Worm (Caenorhabditis elegans): ENCODE measurements around the gene C50B8.4.
A peak's percentile ranks its signal among the peaks of the same experiment; 100 is the strongest.

The C50B8.4 gene

ce11 chrV:13568533-13568932 is 3.3 kb upstream of the C50B8.4 start, which contains the start of the genes nuaf-1 and bir-2:
nuaf-1 (minus strand) TSS chrV:13568630.
bir-2 (plus strand) TSS chrV:13568850.
- TF ChIP-seq him-1 (tag; optimal IDR thresholded peaks at IDR 0.05) (no peak), dao-5 (tag; optimal IDR thresholded peaks at IDR 0.05) (no peak), W03F9.2 (tag; optimal IDR thresholded peaks at IDR 0.05) (peak; percentile 83)

DNA sequence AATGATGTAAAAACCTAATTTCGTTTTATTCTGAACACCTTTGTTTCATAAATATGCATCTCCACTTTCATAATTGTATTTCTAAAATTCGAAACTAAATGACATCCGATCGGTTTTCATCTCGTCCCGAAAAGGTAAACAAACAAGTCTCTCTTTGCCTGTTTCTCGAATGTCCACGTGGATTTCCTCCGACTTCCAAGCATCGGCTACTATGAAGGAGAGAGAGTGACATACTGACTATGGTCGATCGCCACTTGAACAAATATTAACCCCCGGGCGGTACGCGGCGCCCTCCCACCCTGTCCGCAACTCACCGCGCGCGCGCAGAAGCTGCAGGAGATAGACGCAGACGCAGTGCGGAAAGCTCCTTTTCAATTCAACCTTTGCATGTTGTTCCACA is 4.1 kb downstream of the C50B8.4 start:
- TF ChIP-seq W03F9.2 (tag; optimal IDR thresholded peaks at IDR 0.05) (no peak), him-1 (tag; optimal IDR thresholded peaks at IDR 0.05) (no peak), dao-5 (tag; optimal IDR thresholded peaks at IDR 0.05) (no peak)

- no peak for TF ChIP-seq dao-5 (tag; optimal IDR thresholded peaks at IDR 0.05)
- TF ChIP-seq W03F9.2 (tag; optimal IDR thresholded peaks at IDR 0.05), result no peak
- no peak for TF ChIP-seq him-1 (tag; optimal IDR thresholded peaks at IDR 0.05)
These were observed 5.0 kb downstream of the C50B8.4 start for ce11 chrV:13576828-13577227.

- TF ChIP-seq W03F9.2 (tag; optimal IDR thresholded peaks at IDR 0.05) (no peak), dao-5 (tag; optimal IDR thresholded peaks at IDR 0.05) (no peak), him-1 (tag; optimal IDR thresholded peaks at IDR 0.05) (no peak)
These were observed 5.7 kb downstream of the C50B8.4 start for ce11 chrV:13577463-13577862.

DNA sequence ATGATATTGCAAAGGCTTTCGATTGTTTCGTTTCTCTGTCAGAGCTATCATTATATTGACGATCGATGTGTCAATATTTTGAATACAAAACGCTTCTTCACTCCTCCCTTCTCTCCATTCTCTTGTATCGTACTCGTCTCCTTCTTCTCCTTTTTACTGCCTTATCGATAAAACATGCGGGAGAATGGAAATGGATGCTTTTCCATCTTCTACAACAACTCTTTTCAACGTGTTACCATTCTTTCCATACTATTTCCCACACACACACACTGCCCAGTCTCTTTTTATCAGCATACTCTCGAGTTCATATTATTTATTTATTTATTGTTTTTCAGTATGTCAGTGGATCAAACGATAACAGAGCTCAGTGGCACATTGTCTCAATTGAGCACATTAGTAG is 6.8 kb downstream of the C50B8.4 start, which contains the start of gene C50B8.6:
Gene C50B8.6, plus strand, starts transcription at position 336 of the 400 bp plus-strand sequence.
- TF ChIP-seq W03F9.2 (tag; optimal IDR thresholded peaks at IDR 0.05) (no peak), dao-5 (tag; optimal IDR thresholded peaks at IDR 0.05) (no peak), him-1 (tag; optimal IDR thresholded peaks at IDR 0.05) (no peak)

DNA sequence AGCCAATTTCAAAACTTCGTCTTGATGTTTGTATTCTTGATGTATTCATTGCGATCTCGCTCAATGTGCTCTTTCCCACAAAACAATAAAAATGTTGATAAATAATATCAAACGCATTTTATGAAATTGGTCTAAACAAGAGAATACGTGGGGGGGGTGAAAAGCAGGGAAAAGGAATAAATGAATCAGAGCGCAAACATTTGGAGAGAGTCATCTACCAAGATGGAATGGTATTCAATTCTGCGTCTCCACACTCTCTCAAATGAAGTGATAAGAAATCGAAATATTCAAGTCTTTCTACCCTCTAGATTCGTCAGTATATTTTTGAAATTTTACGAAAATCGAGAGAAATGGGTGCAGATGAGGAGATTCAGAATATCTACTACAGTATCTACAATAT is 8.9 kb downstream of the C50B8.4 start, which contains the start of gene C50B8.5:
Gene C50B8.5, plus strand, starts transcription at position 273 of the 400 bp plus-strand sequence.
- no peak for TF ChIP-seq dao-5 (tag; optimal IDR thresholded peaks at IDR 0.05)
- no peak for TF ChIP-seq him-1 (tag; optimal IDR thresholded peaks at IDR 0.05)
- TF ChIP-seq W03F9.2 (tag; optimal IDR thresholded peaks at IDR 0.05), result no peak

ce11 chrV:13584484-13584883 is 12.7 kb downstream of the C50B8.4 start, which contains the start of gene F53F4.1:
F53F4.1 (plus strand) TSS chrV:13584784.
- TF ChIP-seq dao-5 (tag; optimal IDR thresholded peaks at IDR 0.05), result no peak
- TF ChIP-seq W03F9.2 (tag; optimal IDR thresholded peaks at IDR 0.05), result no peak
- TF ChIP-seq him-1 (tag; optimal IDR thresholded peaks at IDR 0.05), result no peak

DNA sequence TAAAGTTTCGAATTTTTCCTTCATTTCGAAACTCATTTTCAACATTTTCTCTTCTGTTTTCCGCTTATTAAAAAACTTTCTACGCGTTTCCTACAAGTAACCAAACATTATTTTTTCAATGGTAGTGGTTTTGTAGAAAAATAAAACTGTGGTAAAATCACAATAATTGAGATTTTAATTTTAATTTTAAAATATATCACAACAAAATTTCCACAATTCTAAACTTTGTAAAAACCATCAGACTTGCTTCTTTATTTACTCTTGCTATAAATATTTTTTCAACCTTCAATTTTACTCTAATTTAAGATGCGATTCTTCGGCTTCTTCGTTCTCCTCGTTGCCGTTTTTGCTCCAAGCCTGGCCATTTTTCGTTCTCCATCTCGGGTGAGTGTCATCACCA is 16.1 kb downstream of the C50B8.4 start, which contains the start of gene F53F4.17:
Gene F53F4.17, plus strand, starts transcription at position 301 of the 400 bp plus-strand sequence.
- TF ChIP-seq W03F9.2 (tag; optimal IDR thresholded peaks at IDR 0.05) (no peak), him-1 (tag; optimal IDR thresholded peaks at IDR 0.05) (no peak), dao-5 (tag; optimal IDR thresholded peaks at IDR 0.05) (no peak)

DNA sequence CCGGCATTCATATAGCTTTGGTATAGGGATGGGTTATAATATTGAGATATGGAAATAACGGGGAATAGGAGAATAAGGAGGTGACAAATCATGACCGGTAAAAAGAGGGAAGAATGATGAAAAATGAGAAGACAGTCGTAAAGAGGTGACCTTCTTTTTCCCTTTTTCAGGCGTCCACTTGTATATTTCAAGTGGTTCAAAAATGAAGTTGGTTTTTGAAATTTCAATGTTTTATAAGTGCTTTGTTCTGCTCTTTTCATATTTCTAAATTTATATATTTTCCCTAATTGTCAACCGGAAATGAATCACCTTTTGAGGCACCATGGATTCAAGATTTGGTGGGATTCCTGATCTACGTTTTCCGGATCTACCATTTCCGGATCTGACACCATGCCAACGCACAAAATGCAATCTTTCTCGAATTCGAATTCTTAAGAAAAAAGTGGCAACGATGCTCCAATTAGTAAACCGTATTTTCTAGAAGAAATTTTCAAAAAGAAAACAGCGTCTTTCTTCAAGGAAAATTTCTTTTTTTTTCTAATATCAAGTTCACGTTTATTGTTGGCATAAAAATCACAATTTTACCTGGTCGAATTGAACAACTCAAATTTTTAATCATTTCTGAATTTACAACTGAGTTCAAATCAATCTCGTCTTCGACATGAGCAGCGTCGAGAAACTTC is 17.8 kb downstream of the C50B8.4 start, which contains the start of the genes F53F4.2 and F53F4.18:
Gene F53F4.2, minus strand, starts transcription at position 101 of the 683 bp plus-strand sequence.
Gene F53F4.18, plus strand, starts transcription at position 633 of the 683 bp plus-strand sequence.
- no peak for TF ChIP-seq dao-5 (tag; optimal IDR thresholded peaks at IDR 0.05)
- no peak for TF ChIP-seq him-1 (tag; optimal IDR thresholded peaks at IDR 0.05)
- no peak for TF ChIP-seq W03F9.2 (tag; optimal IDR thresholded peaks at IDR 0.05)

DNA sequence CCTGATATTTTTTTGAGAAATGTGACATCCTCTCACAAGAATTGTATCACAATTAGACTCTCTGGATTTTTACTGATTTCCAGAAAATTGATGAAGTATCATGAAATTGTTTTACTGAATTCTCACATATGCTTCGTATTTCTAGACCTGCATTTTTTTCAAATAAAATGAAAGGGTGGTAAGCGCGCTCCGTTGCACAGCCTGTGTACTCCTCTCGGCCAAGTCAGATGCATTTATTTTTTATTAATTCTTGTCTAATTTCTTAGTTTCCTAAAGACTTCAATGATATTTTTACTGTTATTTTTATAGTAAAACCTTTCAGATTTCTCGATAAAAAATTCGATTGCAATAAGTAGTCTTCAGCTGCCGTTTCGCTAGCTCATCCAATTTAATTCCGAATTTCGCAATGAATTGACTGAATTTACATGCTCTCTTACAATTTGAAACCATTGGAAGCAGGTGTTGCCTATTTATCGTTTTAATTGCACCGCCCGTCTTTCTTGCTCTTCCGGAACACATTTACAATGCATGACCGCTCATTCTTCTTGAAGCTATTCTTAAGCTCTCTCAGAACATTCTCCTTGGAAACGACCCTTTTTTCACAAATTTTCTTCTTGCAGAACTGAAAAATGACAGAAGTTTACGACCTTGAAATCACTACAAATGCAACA is 19.8 kb downstream of the C50B8.4 start, which contains the start of gene tbcb-1:
Gene tbcb-1, plus strand, starts transcription at position 621 of the 671 bp plus-strand sequence.
- TF ChIP-seq dao-5 (tag; optimal IDR thresholded peaks at IDR 0.05) (no peak), W03F9.2 (tag; optimal IDR thresholded peaks at IDR 0.05) (peak; percentile 23)

DNA sequence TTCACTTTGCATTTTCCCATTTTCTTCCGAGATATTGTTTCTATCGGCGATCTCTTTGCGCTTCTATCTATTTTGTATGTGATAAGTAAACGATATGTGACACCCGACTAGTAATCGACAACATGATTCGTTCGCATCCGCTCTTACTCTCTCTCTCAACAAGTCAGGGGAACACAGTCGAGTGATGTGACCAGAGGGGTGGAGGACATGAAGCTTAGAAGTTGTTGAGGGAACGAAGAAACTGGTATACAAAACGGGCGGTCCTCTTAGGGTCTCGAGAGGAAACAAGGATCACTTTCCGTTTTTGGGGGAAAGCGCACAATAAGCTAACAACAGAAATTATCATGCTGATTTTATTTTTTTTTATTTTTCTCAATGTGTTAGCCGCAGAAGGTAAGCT is 21.3 kb downstream of the C50B8.4 start, which contains the start of gene F53F4.4:
Gene F53F4.4, plus strand, starts transcription at position 301 of the 400 bp plus-strand sequence.
- TF ChIP-seq W03F9.2 (tag; optimal IDR thresholded peaks at IDR 0.05), result no peak
- no peak for TF ChIP-seq dao-5 (tag; optimal IDR thresholded peaks at IDR 0.05)
- TF ChIP-seq him-1 (tag; optimal IDR thresholded peaks at IDR 0.05), result no peak

DNA sequence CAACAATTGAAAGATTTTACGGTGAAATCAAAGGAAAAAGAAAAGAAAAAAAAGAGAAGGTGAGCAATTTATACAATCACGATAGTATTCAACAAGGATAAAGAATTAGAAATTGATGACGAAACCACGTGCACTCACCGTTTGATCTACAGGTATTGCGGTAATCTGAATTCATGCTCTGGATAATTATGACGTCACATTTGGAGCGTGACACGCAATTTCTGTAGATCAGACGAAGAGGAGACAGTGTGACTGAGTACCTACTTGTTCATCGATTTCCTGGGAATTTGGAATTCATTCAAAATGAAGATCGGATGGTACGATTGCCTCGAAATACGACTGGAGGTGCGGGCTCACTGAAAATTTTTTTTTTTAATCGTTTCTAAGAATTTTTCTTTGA is 26.6 kb downstream of the C50B8.4 start:
- no peak for TF ChIP-seq dao-5 (tag; optimal IDR thresholded peaks at IDR 0.05)
- TF ChIP-seq W03F9.2 (tag; optimal IDR thresholded peaks at IDR 0.05), result no peak
- TF ChIP-seq him-1 (tag; optimal IDR thresholded peaks at IDR 0.05), result no peak

- TF ChIP-seq W03F9.2 (tag; optimal IDR thresholded peaks at IDR 0.05) (no peak), dao-5 (tag; optimal IDR thresholded peaks at IDR 0.05) (no peak), him-1 (tag; optimal IDR thresholded peaks at IDR 0.05) (no peak)
These were observed 29.1 kb downstream of the C50B8.4 start, which contains the start of gene rdy-2 for ce11 chrV:13600882-13601281. rdy-2 (minus strand) TSS chrV:13600982.
